Worm (Caenorhabditis elegans) whole organism, mixed stage, embryonic: ENCODE data around the gene T22B2.5.

Experiments used
- ces-1 ChIP-seq: fragments of 150-350 bp; optimal IDR thresholded peaks from 2 replicates; lab custom pipeline; 2014; ENCODE audit warnings: missing biosample characterization, missing genetic modification reagents, missing genetic modification characterization
- nhr-237 ChIP-seq: fragments of 150-350 bp; optimal IDR thresholded peaks from 2 replicates; lab custom pipeline; 2014; ENCODE audit warnings: missing biosample characterization, missing genetic modification characterization
- sem-2 ChIP-seq: fragments of 200-800 bp; sonication (Bioruptor generic); optimal IDR thresholded peaks from 2 replicates; lab custom pipeline; 2018; ENCODE audit warnings: mild to moderate bottlenecking, missing genetic modification characterization, missing compliant biosample characterization
- snpc-4 ChIP-seq: fragments of 150-350 bp; optimal IDR thresholded peaks from 2 replicates; lab custom pipeline; 2014; ENCODE audit warnings: missing biosample characterization, missing genetic modification characterization
- unc-62 ChIP-seq: fragments of 150-350 bp; optimal IDR thresholded peaks from 2 replicates; lab custom pipeline; 2014; ENCODE audit warnings: missing biosample characterization, missing genetic modification reagents, missing genetic modification characterization

DNA sequence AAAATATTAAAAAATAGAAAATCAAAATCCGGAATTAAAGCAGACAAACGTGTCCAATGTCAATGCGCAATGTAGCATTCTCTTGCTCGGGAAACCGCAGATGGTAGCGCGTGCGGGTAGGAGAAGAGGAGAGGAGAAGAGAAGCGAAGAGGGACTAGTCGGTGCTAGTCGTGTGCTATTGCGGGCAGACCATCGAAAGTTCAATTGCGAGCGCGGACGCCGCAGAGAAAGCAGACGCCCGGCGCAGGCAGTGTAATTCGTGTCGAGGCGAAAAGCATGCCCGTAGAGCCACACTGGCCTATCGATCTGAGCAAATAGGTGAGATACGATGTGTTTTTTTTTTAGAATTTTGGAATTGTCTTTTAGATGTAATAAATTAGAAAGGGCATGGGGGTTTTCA lies 34.5 kb upstream of the T22B2.5 start:
- TF ChIP-seq ces-1 (GFP tag; lab: Kevin White, UChicago) = peak; percentile 34
- TF ChIP-seq snpc-4 (tag; lab: Kevin White, UChicago) = no peak
- no peak for TF ChIP-seq unc-62
- TF ChIP-seq sem-2 (GFP tag; lab: Kevin White, UChicago) = no peak
- no peak for TF ChIP-seq nhr-237 (tag; lab: Kevin White, UChicago)
